Fruit fly (Drosophila melanogaster) Kc167 (cell line): ENCODE results near the gene CG3651.

Experiments
- Myc ChIP-seq: fragments of >200 bp; optimal IDR thresholded peaks from 2 replicates; lab custom pipeline; 2017; ENCODE audit warnings: missing external identifiers
- Sin3A ChIP-seq: fragments of >200 bp; optimal IDR thresholded peaks from 2 replicates; lab custom pipeline; 2018; ENCODE audit warnings: missing external identifiers
- h ChIP-seq: fragments of >200 bp; optimal IDR thresholded peaks from 3 replicates; lab custom pipeline; 2018; ENCODE audit warnings: missing external identifiers
- insv ChIP-seq: fragments of >200 bp; optimal IDR thresholded peaks from 3 replicates; lab custom pipeline; 2018; ENCODE audit warnings: missing external identifiers
- psq ChIP-seq: fragments of >200 bp; optimal IDR thresholded peaks from 2 replicates; lab custom pipeline; 2017; ENCODE audit warnings: missing external identifiers
- ttk ChIP-seq: sonication (Bioruptor generic); optimal IDR thresholded peaks from 2 replicates; lab custom pipeline; 2017; ENCODE audit warnings: missing external identifiers

CG3651 gene

DNA sequence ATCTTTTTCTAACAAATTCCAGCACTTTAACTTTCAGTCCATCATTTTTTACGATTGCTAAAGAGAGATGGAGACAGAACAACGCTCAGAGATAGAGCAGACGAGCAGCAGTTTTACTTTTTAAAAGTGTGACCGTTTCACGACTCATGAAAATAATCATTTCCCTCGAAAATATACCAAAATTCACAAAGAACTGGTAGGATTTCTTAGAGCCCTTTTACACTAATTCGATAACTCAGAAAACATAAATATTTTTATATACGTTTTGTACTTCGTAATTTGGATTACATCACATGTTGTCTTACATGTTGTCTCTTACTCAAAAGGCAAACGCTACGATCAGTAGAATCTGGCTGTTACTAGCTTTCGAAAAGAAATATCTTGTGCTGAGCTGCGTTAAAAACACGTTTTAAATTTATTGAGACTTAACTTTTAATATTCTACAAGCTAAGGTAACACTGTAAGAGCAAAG, 47.9 kb downstream of the CG3651 start, which contains the start of gene Clamp:
Gene Clamp, minus strand, starts transcription at position 100 of the 472 bp plus-strand sequence.
- TF ChIP-seq insv (no peak), Myc (lab: Kevin White, UChicago) (no peak), Sin3A (lab: Kevin White, UChicago) (no peak), h (lab: Kevin White, UChicago) (no peak)

DNA sequence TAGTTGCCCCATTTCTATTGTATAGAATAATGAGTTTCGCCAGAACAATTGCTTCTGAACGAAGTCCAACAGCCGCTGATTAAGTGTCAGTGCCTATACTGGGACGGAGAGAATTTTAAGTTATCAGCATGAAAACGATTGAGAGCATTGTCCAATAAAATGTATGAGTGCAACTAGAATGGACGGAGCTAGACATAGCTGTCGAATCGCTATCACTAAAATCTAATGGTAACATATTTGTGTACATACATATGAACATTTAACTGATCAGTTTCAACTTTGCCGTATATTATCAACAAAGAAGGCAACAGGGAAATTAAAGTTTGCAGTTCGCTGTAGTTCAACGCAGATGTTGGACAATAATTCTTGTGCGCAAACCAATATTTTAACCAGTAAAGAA, 54.0 kb downstream of the CG3651 start, which contains the start of gene CG3635:
Gene CG3635, plus strand, starts transcription at position 315 of the 400 bp plus-strand sequence.
- no peak for TF ChIP-seq Sin3A (lab: Kevin White, UChicago)
- TF ChIP-seq psq (lab: Kevin White, UChicago) = no peak
- TF ChIP-seq h (lab: Kevin White, UChicago) = no peak
- TF ChIP-seq Myc (lab: Kevin White, UChicago) = no peak
- TF ChIP-seq ttk (lab: Kevin White, UChicago) = no peak
- no peak for TF ChIP-seq insv
